Worm (Caenorhabditis elegans): ENCODE measurements around the gene srh-104.

ce11 chrV:16235647-16236046, 8.3 kb downstream of the srh-104 start, which contains the start of gene srh-98:
- no peak for TF ChIP-seq K11D2.4 (GFP tag; IDR thresholded peaks at IDR 0.05)
- no peak for TF ChIP-seq snpc-4 (GFP tag; optimal IDR thresholded peaks at IDR 0.05)
- TF ChIP-seq snpc-4 (tag; optimal IDR thresholded peaks at IDR 0.05) = no peak
- no peak for TF ChIP-seq madf-10 (tag; optimal IDR thresholded peaks at IDR 0.05)
- TF ChIP-seq nhr-179 (tag; optimal IDR thresholded peaks at IDR 0.05) = no peak
- TF ChIP-seq nhr-80 (tag; optimal IDR thresholded peaks at IDR 0.05) = no peak
- no peak for TF ChIP-seq cebp-2 (GFP tag; IDR thresholded peaks at IDR 0.05)
- no peak for TF ChIP-seq ztf-18 (tag; optimal IDR thresholded peaks at IDR 0.05)
- TF ChIP-seq athp-1 (tag; optimal IDR thresholded peaks at IDR 0.05) = no peak
- TF ChIP-seq lin-35 (GFP tag; optimal IDR thresholded peaks at IDR 0.05) = no peak
- TF ChIP-seq fkh-3 (tag; optimal IDR thresholded peaks at IDR 0.05) = no peak
- TF ChIP-seq ekl-4 (GFP tag; IDR thresholded peaks at IDR 0.05) = no peak
- no peak for TF ChIP-seq hmg-1.2 (GFP tag; IDR thresholded peaks at IDR 0.05)
- no peak for TF ChIP-seq hlh-26 (GFP tag; conservative IDR thresholded peaks at IDR 0.05)
- no peak for TF ChIP-seq ztf-26 (tag; optimal IDR thresholded peaks at IDR 0.05)

Measured in whole organism, young adult.